Worm (Caenorhabditis elegans): ENCODE measurements around the gene cogc-8.

Gene cogc-8

ce11 chrIV:266148-266547, 25.9 kb downstream of the cogc-8 start, which contains the start of gene T21D12.12:
TSS of gene T21D12.12 (plus strand) at chrIV:266448.
- no peak for TF ChIP-seq Y5F2A.4 (GFP tag; optimal IDR thresholded peaks at IDR 0.05)
- TF ChIP-seq lir-3 (tag; optimal IDR thresholded peaks at IDR 0.05), result no peak
- no peak for TF ChIP-seq lin-38 (GFP tag; IDR thresholded peaks at IDR 0.05)
- no peak for TF ChIP-seq nhr-42 (GFP tag; IDR thresholded peaks at IDR 0.05)
- no peak for TF ChIP-seq rbr-2 (tag; optimal IDR thresholded peaks at IDR 0.05)
- no peak for TF ChIP-seq mxl-2 (GFP tag; conservative IDR thresholded peaks at IDR 0.05)
- TF ChIP-seq F10B5.3 (tag; optimal IDR thresholded peaks at IDR 0.05), result no peak
- no peak for TF ChIP-seq lin-15B (tag; optimal IDR thresholded peaks at IDR 0.05)
- TF ChIP-seq gei-8 (GFP tag; optimal IDR thresholded peaks at IDR 0.05), result no peak
- TF ChIP-seq dmd-6 (GFP tag; IDR thresholded peaks at IDR 0.05), result no peak
- TF ChIP-seq fos-1 (tag; optimal IDR thresholded peaks at IDR 0.05), result no peak
- no peak for TF ChIP-seq snpc-1.2 (GFP tag; IDR thresholded peaks at IDR 0.05)
- no peak for TF ChIP-seq F37D6.2 (tag; optimal IDR thresholded peaks at IDR 0.05)
- TF ChIP-seq nhr-102 (tag; optimal IDR thresholded peaks at IDR 0.05), result no peak

ce11 chrIV:269107-269506, 28.9 kb downstream of the cogc-8 start, which contains the start of gene T21D12.11:
TSS of gene T21D12.11 (plus strand) at chrIV:269407.
- TF ChIP-seq T26A8.4 (GFP tag; IDR thresholded peaks at IDR 0.05), result no peak
- TF ChIP-seq Y75B8A.6 (GFP tag; IDR thresholded peaks at IDR 0.05), result no peak
- TF ChIP-seq pqm-1 (tag; optimal IDR thresholded peaks at IDR 0.05), result no peak
- no peak for TF ChIP-seq hlh-30 (tag; optimal IDR thresholded peaks at IDR 0.05; ENCODE audit: insufficient read depth)
- TF ChIP-seq T20F7.1 (GFP tag; optimal IDR thresholded peaks at IDR 0.05), result no peak
- TF ChIP-seq nhr-6 (tag; optimal IDR thresholded peaks at IDR 0.05), result no peak
- no peak for TF ChIP-seq ceh-62 (tag; optimal IDR thresholded peaks at IDR 0.05)
- no peak for TF ChIP-seq unc-62 (GFP tag; optimal IDR thresholded peaks at IDR 0.05 in 1 of 2)
- no peak for TF ChIP-seq unc-62 (tag; optimal IDR thresholded peaks at IDR 0.05)
- no peak for TF ChIP-seq set-16 (GFP tag; IDR thresholded peaks at IDR 0.05)
- no peak for TF ChIP-seq lin-15B (tag; optimal IDR thresholded peaks at IDR 0.05)
- no peak for TF ChIP-seq zag-1 (tag; optimal IDR thresholded peaks at IDR 0.05)
- no peak for TF ChIP-seq daf-19 (GFP tag; conservative IDR thresholded peaks at IDR 0.05)
- no peak for TF ChIP-seq nhr-102 (tag; optimal IDR thresholded peaks at IDR 0.05)
- no peak for TF ChIP-seq egl-27 (tag; optimal IDR thresholded peaks at IDR 0.05)
- TF ChIP-seq php-3 (GFP tag; IDR thresholded peaks at IDR 0.05), result no peak
- no peak for TF ChIP-seq tag-97 (GFP tag; IDR thresholded peaks at IDR 0.05)
- TF ChIP-seq lin-1 (GFP tag; IDR thresholded peaks at IDR 0.05), result no peak
- TF ChIP-seq nhr-76 (tag; optimal IDR thresholded peaks at IDR 0.05), result no peak
- no peak for TF ChIP-seq F44E2.7 (GFP tag; IDR thresholded peaks at IDR 0.05)
- no peak for TF ChIP-seq sdz-12 (GFP tag; optimal IDR thresholded peaks at IDR 0.05)

- no peak for TF ChIP-seq nhr-25 (tag; optimal IDR thresholded peaks at IDR 0.05; ENCODE audit: borderline replicate concordance, insufficient read depth)
- no peak for TF ChIP-seq gei-8 (GFP tag; optimal IDR thresholded peaks at IDR 0.05)
- no peak for TF ChIP-seq T20F7.1 (GFP tag; optimal IDR thresholded peaks at IDR 0.05)
- TF ChIP-seq dmd-6 (GFP tag; IDR thresholded peaks at IDR 0.05), result no peak
- no peak for TF ChIP-seq F10B5.3 (tag; optimal IDR thresholded peaks at IDR 0.05)
- no peak for TF ChIP-seq php-3 (GFP tag; IDR thresholded peaks at IDR 0.05)
- no peak for TF ChIP-seq duxl-1 (tag; optimal IDR thresholded peaks at IDR 0.05; ENCODE audit: poor library complexity)
- no peak for TF ChIP-seq egl-27 (tag; optimal IDR thresholded peaks at IDR 0.05)
- no peak for TF ChIP-seq hlh-11 (tag; optimal IDR thresholded peaks at IDR 0.05)
- no peak for TF ChIP-seq unc-62 (GFP tag; optimal IDR thresholded peaks at IDR 0.05 in 1 of 2)
- TF ChIP-seq unc-62 (tag; optimal IDR thresholded peaks at IDR 0.05), result no peak
- no peak for TF ChIP-seq mxl-2 (GFP tag; conservative IDR thresholded peaks at IDR 0.05)
- TF ChIP-seq F26F4.8 (GFP tag; conservative IDR thresholded peaks at IDR 0.05), result no peak
- no peak for TF ChIP-seq ZK546.5 (tag; optimal IDR thresholded peaks at IDR 0.05)
- TF ChIP-seq zip-2 (tag; optimal IDR thresholded peaks at IDR 0.05), result no peak
- TF ChIP-seq lin-29 (GFP tag; IDR thresholded peaks at IDR 0.05), result no peak
- no peak for TF ChIP-seq lir-3 (tag; optimal IDR thresholded peaks at IDR 0.05)
- no peak for TF ChIP-seq skn-1 (tag; optimal IDR thresholded peaks at IDR 0.05)
- TF ChIP-seq madf-5 (GFP tag; IDR thresholded peaks at IDR 0.05), result no peak
These were observed 33.0 kb downstream of the cogc-8 start, which contains the start of gene srh-282 for ce11 chrIV:273299-273698. TSS of gene srh-282 (minus strand) at chrIV:273399.

Data from whole organism, L4 larva.